Worm (Caenorhabditis elegans): Measurements from ENCODE around the gene F07C6.6.

F07C6.6 gene

DNA sequence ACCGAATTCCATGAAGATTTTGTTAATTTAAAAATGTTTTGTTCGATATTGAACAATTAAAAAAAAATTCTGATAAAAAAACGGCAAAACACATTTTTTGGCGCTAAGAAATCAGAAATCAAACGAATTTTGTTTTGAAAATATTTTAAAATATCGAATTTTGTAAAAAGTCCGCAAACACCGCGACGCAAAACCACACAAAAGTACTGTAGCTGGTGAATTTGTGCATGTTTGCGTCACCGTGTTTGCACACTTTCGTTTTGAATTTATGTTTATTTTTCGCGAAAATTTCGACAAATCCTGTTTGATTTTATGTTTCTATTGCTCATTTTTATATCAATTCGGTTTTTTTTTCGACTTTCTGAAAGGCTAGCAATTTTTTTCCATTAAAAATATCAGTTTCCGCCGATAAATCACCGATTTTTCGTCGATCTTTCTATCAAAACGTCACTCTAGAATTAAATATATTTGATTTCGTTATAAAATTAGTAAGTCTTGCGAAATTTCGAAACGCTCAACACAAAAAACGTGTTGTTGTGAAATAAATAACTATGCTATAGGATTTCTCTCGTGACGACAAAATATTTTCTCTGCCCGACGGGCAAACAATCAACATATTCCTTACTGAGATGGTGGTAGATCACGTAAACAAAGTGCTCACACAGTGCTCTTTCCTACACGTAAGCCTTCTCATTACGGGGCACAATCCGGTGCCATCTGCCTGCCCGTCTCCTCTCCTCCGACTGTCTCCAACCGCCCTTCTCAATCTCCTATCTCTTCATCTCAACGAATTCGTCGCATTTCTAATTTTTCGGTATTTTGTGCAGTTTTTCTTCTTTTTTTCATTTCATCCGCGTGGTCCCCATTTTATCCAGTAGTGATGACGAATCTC, 39.3 kb downstream of the F07C6.6 start:
- TF ChIP-seq aly-2 (tag; optimal IDR thresholded peaks at IDR 0.05): no peak
- TF ChIP-seq dpl-1 (GFP tag; optimal IDR thresholded peaks at IDR 0.05): peak in 1 of 3 experiments; percentile 15
- TF ChIP-seq lin-14 (GFP tag; optimal IDR thresholded peaks at IDR 0.05): peak; percentile 48
- no peak for TF ChIP-seq isw-1 (GFP tag; IDR thresholded peaks at IDR 0.05)
- no peak for TF ChIP-seq hlh-17 (GFP tag; optimal IDR thresholded peaks at IDR 0.05; ENCODE audit: borderline replicate concordance)
- no peak for TF ChIP-seq pag-3 (tag; optimal IDR thresholded peaks at IDR 0.05; ENCODE audit: borderline replicate concordance, insufficient read depth)
- TF ChIP-seq swsn-7 (tag; optimal IDR thresholded peaks at IDR 0.05): no peak
- TF ChIP-seq lin-35 (GFP tag; optimal IDR thresholded peaks at IDR 0.05): no peak
- no peak for TF ChIP-seq ztf-4 (tag; optimal IDR thresholded peaks at IDR 0.05)
- TF ChIP-seq pqm-1 (tag; optimal IDR thresholded peaks at IDR 0.05): no peak
- TF ChIP-seq irx-1 (tag; optimal IDR thresholded peaks at IDR 0.05): no peak
- TF ChIP-seq nhr-47 (tag; optimal IDR thresholded peaks at IDR 0.05): no peak
- no peak for TF ChIP-seq grh-1 (GFP tag; IDR thresholded peaks at IDR 0.05)
- TF ChIP-seq nhr-76 (tag; optimal IDR thresholded peaks at IDR 0.05): no peak
- no peak for TF ChIP-seq rnt-1 (tag; optimal IDR thresholded peaks at IDR 0.05)
- no peak for TF ChIP-seq fkh-8 (tag; optimal IDR thresholded peaks at IDR 0.05)
- no peak for TF ChIP-seq vab-15 (tag; optimal IDR thresholded peaks at IDR 0.05)
- TF ChIP-seq dsc-1 (tag; optimal IDR thresholded peaks at IDR 0.05): no peak
- TF ChIP-seq nhr-11 (tag; optimal IDR thresholded peaks at IDR 0.05): no peak
- no peak for TF ChIP-seq aha-1 (tag; optimal IDR thresholded peaks at IDR 0.05)
- TF ChIP-seq lin-15B (tag; optimal IDR thresholded peaks at IDR 0.05): no peak
- no peak for TF ChIP-seq nhr-19 (GFP tag; conservative IDR thresholded peaks at IDR 0.05)
- no peak for TF ChIP-seq egl-13 (tag; optimal IDR thresholded peaks at IDR 0.05)
- TF ChIP-seq C04F5.9 (tag; optimal IDR thresholded peaks at IDR 0.05): no peak
- TF ChIP-seq nhr-71 (tag; optimal IDR thresholded peaks at IDR 0.05): no peak
- TF ChIP-seq fkh-10 (GFP tag; optimal IDR thresholded peaks at IDR 0.05): no peak
- no peak for TF ChIP-seq lin-13 (GFP tag; optimal IDR thresholded peaks at IDR 0.05)
- no peak for TF ChIP-seq egl-27 (tag; optimal IDR thresholded peaks at IDR 0.05)
- TF ChIP-seq ceh-63 (GFP tag; optimal IDR thresholded peaks at IDR 0.05): no peak
- peak; percentile 9 for TF ChIP-seq skn-1 (tag; optimal IDR thresholded peaks at IDR 0.05)
- TF ChIP-seq hpl-2 (GFP tag; optimal IDR thresholded peaks at IDR 0.05): peak; percentile 12
- TF ChIP-seq hlh-4 (tag; optimal IDR thresholded peaks at IDR 0.05): no peak
- TF ChIP-seq snpc-4 (tag; optimal IDR thresholded peaks at IDR 0.05): no peak
- TF ChIP-seq elt-3 (tag; optimal IDR thresholded peaks at IDR 0.05): no peak
- peak in 1 of 2 experiments; percentile 67 for TF ChIP-seq efl-1 (optimal IDR thresholded peaks at IDR 0.05)
- peak; percentile 37 to 91 for TF ChIP-seq efl-1 (GFP tag; optimal IDR thresholded peaks at IDR 0.05 in 1 of 2)
- TF ChIP-seq elt-2 (tag; optimal IDR thresholded peaks at IDR 0.05): no peak
- peak; percentile 38 to 74 for TF ChIP-seq lsy-2 (tag; optimal IDR thresholded peaks at IDR 0.05)
- TF ChIP-seq jun-1 (tag; optimal IDR thresholded peaks at IDR 0.05): no peak
- TF ChIP-seq sox-4 (tag; optimal IDR thresholded peaks at IDR 0.05): no peak
- TF ChIP-seq F16B12.6 (tag; optimal IDR thresholded peaks at IDR 0.05): peak; percentile 65
